Worm (Caenorhabditis elegans) whole organism, L4/young adult: ENCODE data around the gene rps-14.

Experiments used
- W03F9.2 ChIP-seq: fragments of 150-350 bp; optimal IDR thresholded peaks from 2 replicates; lab custom pipeline; 2014; ENCODE audit warnings: missing biosample characterization, missing genetic modification characterization
- dao-5 ChIP-seq: sonication (generic microtip); optimal IDR thresholded peaks from 2 replicates; lab custom pipeline; 2016; ENCODE audit warnings: missing genotype, missing genetic modification characterization, moderate library complexity, missing compliant biosample characterization
- him-1 ChIP-seq: sonication (generic microtip); optimal IDR thresholded peaks from 2 replicates; lab custom pipeline; 2016; ENCODE audit warnings: missing genotype, missing genetic modification reagents, missing genetic modification characterization, missing compliant biosample characterization

- no peak for TF ChIP-seq W03F9.2
- TF ChIP-seq him-1 (tag; lab: Kevin White, UChicago), result no peak
- no peak for TF ChIP-seq dao-5 (tag; lab: Kevin White, UChicago)
These were observed 20.1 kb downstream of the rps-14 start for ce11 chrIII:7159246-7159645.
